Worm (Caenorhabditis elegans): ENCODE data around the gene F38H4.5.
A peak's percentile ranks its signal among the peaks of the same experiment; 100 is the strongest.

F38H4.5 gene

DNA sequence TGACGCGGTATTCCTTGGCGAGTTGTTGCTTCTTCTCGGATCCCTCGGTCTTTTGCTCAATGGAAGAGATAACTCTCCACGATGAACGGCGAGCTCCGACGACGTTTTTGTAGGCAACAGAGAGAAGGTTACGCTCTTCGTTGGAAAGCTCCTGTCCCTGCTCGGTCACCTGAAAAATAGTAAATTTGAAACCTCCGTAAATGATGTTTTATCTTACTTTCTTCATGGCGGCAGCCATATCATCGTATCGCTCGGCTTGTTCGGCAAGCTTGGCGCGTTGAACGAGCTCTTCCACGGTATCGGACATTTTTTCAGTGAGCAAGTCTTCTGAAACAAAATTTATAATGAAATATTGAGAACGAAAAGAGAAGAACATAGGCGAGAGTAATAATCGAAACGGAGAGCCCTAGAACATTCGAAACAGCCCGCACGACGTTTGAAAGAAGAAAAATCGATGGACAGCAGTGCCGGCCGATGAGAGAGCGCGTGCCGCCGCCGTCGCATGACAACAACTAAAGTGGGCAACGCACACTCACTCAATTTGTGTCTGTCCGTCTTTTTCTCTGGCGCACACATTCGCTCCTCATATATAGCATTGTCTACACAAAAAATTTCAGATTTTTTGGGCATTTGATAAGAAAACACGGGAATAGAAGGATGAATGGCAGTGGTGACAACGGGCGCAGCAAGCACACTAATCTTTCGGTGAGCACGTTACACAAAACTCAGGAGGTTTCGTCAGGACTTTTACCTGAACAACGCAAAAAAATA, 30.2 kb upstream of the F38H4.5 start, which contains the start of the genes par-5 and M117.3 (continued):
- no peak for TF ChIP-seq hlh-26 (GFP tag; conservative IDR thresholded peaks at IDR 0.05)
- no peak for TF ChIP-seq ceh-91 (GFP tag; IDR thresholded peaks at IDR 0.05)
- no peak for TF ChIP-seq Y53F4B.3 (GFP tag; IDR thresholded peaks at IDR 0.05)
- peak; percentile 51; the same call in 1 of the 2 replicates for TF ChIP-seq lir-1 (GFP tag; conservative IDR thresholded peaks at IDR 0.05)
- TF ChIP-seq dpff-1 (tag; optimal IDR thresholded peaks at IDR 0.05), result no peak
- no peak for TF ChIP-seq F55B11.4 (tag; optimal IDR thresholded peaks at IDR 0.05; ENCODE audit: borderline replicate concordance, insufficient read depth)
- no peak for TF ChIP-seq lsy-27 (tag; optimal IDR thresholded peaks at IDR 0.05; ENCODE audit: borderline replicate concordance, insufficient read depth)
- no peak for TF ChIP-seq F39B2.1 (GFP tag; IDR thresholded peaks at IDR 0.05)
- no peak for TF ChIP-seq snpc-4 (GFP tag; optimal IDR thresholded peaks at IDR 0.05)
- peak in 3 of 4 experiments; percentile 5 to 18 (median 15) for TF ChIP-seq snpc-4 (tag; optimal IDR thresholded peaks at IDR 0.05)
- no peak for TF ChIP-seq egrh-3 (GFP tag; IDR thresholded peaks at IDR 0.05)
- peak; percentile 76 for TF ChIP-seq hsf-1 (GFP tag; IDR thresholded peaks at IDR 0.05)
- 0 out of 2 replicates have a peak, but pooled peaks have one; percentile 26 for TF ChIP-seq sea-2 (GFP tag; IDR thresholded peaks at IDR 0.05)
- TF ChIP-seq efl-1 (GFP tag; optimal IDR thresholded peaks at IDR 0.05), result no peak
- TF ChIP-seq bed-2 (GFP tag; IDR thresholded peaks at IDR 0.05), result no peak
- TF ChIP-seq bed-1 (GFP tag; IDR thresholded peaks at IDR 0.05), result no peak
- TF ChIP-seq mes-4 (tag; optimal IDR thresholded peaks at IDR 0.05), result no peak
- TF ChIP-seq hlh-12 (tag; optimal IDR thresholded peaks at IDR 0.05), result no peak
- no peak for TF ChIP-seq aptf-2 (GFP tag; conservative IDR thresholded peaks at IDR 0.05)
- TF ChIP-seq ztf-26 (tag; optimal IDR thresholded peaks at IDR 0.05), result peak; percentile 21
- peak; percentile 21 for TF ChIP-seq tlf-1 (GFP tag; optimal IDR thresholded peaks at IDR 0.05)
- TF ChIP-seq mxl-1 (tag; optimal IDR thresholded peaks at IDR 0.05), result peak; percentile 43
- TF ChIP-seq ceh-58 (GFP tag; IDR thresholded peaks at IDR 0.05), result no peak
- TF ChIP-seq ztf-28 (GFP tag; IDR thresholded peaks at IDR 0.05), result no peak
- TF ChIP-seq nfya-1 (tag; optimal IDR thresholded peaks at IDR 0.05; ENCODE audit: borderline replicate concordance, insufficient read depth), result no peak
- TF ChIP-seq nhr-27 (tag; optimal IDR thresholded peaks at IDR 0.05), result no peak
- TF ChIP-seq snpc-1.3 (tag; optimal IDR thresholded peaks at IDR 0.05; ENCODE audit: insufficient read depth), result no peak
- TF ChIP-seq F10E7.11 (tag; optimal IDR thresholded peaks at IDR 0.05), result no peak
- peak; percentile 57 for TF ChIP-seq rcor-1 (GFP tag; IDR thresholded peaks at IDR 0.05)
- TF ChIP-seq ztf-25 (GFP tag; IDR thresholded peaks at IDR 0.05), result no peak
- 0 out of 2 replicates have a peak, but pooled peaks have one; percentile 63 for TF ChIP-seq Y53G8AR.9 (GFP tag; conservative IDR thresholded peaks at IDR 0.05)
- no peak for TF ChIP-seq F57C9.4 (tag; optimal IDR thresholded peaks at IDR 0.05)
- TF ChIP-seq tbp1 (GFP tag; optimal IDR thresholded peaks at IDR 0.05), result peak; percentile 65
- no peak for TF ChIP-seq T26A5.8 (tag; optimal IDR thresholded peaks at IDR 0.05)
- peak; percentile 29; the same call in 1 of the 2 replicates for TF ChIP-seq madf-6 (GFP tag; IDR thresholded peaks at IDR 0.05)
- no peak for TF ChIP-seq ama-1 (optimal IDR thresholded peaks at IDR 0.05)
- TF ChIP-seq ama-1 (GFP tag; optimal IDR thresholded peaks at IDR 0.05), result no peak
- peak; percentile 70 for TF ChIP-seq athp-1 (tag; optimal IDR thresholded peaks at IDR 0.05)
- peak; percentile 64 for TF ChIP-seq madf-10 (tag; optimal IDR thresholded peaks at IDR 0.05)
- no peak; the same call in 1 of the 2 replicates for TF ChIP-seq F33H1.4 (GFP tag; IDR thresholded peaks at IDR 0.05)
- no peak for TF ChIP-seq ccch-3 (GFP tag; optimal IDR thresholded peaks at IDR 0.05)
- no peak for TF ChIP-seq hrde-1 (tag; optimal IDR thresholded peaks at IDR 0.05; ENCODE audit: borderline replicate concordance)
- TF ChIP-seq lin-35 (GFP tag; optimal IDR thresholded peaks at IDR 0.05), result peak in 1 of 3 experiments; percentile 73
- no peak; the same call in 1 of the 2 replicates for TF ChIP-seq Y67H2A.10 (GFP tag; conservative IDR thresholded peaks at IDR 0.05)
- TF ChIP-seq ztf-6 (GFP tag; IDR thresholded peaks at IDR 0.05), result no peak
- TF ChIP-seq ceh-100 (GFP tag; IDR thresholded peaks at IDR 0.05), result peak; percentile 35; the same call in 1 of the 2 replicates
- peak; percentile 69 for TF ChIP-seq atf-7 (tag; optimal IDR thresholded peaks at IDR 0.05)
- TF ChIP-seq cebp-2 (GFP tag; IDR thresholded peaks at IDR 0.05), result no peak

Data from whole organism, young adult.